Fruit fly (Drosophila melanogaster) whole organism, adult: ENCODE data around the gene Sfxn1-3.
A peak's percentile ranks its signal among the peaks of the same experiment; 100 is the strongest.

ENCODE experiments used
- CG11617 ChIP-seq: fragments of 200-800 bp; sonication (Bioruptor generic); optimal IDR thresholded peaks from 2 replicates; lab custom pipeline; 2017; ENCODE audit warnings: mild to moderate bottlenecking, missing biosample characterization, missing genetic modification reagents, missing genetic modification characterization
- CG12768 ChIP-seq: fragments of 200-800 bp; sonication (Bioruptor generic); optimal IDR thresholded peaks from 2 replicates; lab custom pipeline; 2017; ENCODE audit warnings: missing biosample characterization, missing genetic modification characterization, mild to moderate bottlenecking, moderate library complexity, missing genetic modification reagents
- CG14711 ChIP-seq: fragments of 200-800 bp; sonication (Bioruptor generic); optimal IDR thresholded peaks from 2 replicates; lab custom pipeline; 2018; ENCODE audit warnings: missing biosample characterization, mild to moderate bottlenecking, missing genetic modification characterization, moderate library complexity
- CG1620 ChIP-seq: fragments of 200-800 bp; sonication (Bioruptor generic); optimal IDR thresholded peaks from 2 replicates; lab custom pipeline; 2016; ENCODE audit warnings: missing biosample characterization, missing genetic modification characterization
- CG33017 ChIP-seq: fragments of 200-800 bp; sonication (Bioruptor generic); optimal IDR thresholded peaks from 2 replicates; lab custom pipeline; 2018; ENCODE audit warnings: missing biosample characterization, mild to moderate bottlenecking, missing genetic modification characterization, moderate library complexity
- CG5204 ChIP-seq: fragments of 200-800 bp; sonication (Bioruptor generic); optimal IDR thresholded peaks from 2 replicates; lab custom pipeline; 2016; ENCODE audit warnings: missing biosample characterization, missing genetic modification characterization
- CG7045 ChIP-seq: fragments of 200-800 bp; sonication (Bioruptor generic); optimal IDR thresholded peaks from 2 replicates; lab custom pipeline; 2017; ENCODE audit warnings: missing biosample characterization, mild to moderate bottlenecking, missing genetic modification characterization
- CG7101 ChIP-seq: fragments of 200-800 bp; sonication (Bioruptor generic); optimal IDR thresholded peaks from 2 replicates; lab custom pipeline; 2018; ENCODE audit warnings: missing biosample characterization, mild to moderate bottlenecking, missing genetic modification characterization, moderate library complexity
- Clk ChIP-seq: fragments of 200-800 bp; sonication (Bioruptor generic); optimal IDR thresholded peaks from 2 replicates; lab custom pipeline; 2017; ENCODE audit warnings: missing biosample characterization, missing genetic modification characterization
- Crg-1 ChIP-seq: fragments of 200-800 bp; sonication (Bioruptor generic); optimal IDR thresholded peaks from 2 replicates; lab custom pipeline; 2016; ENCODE audit warnings: missing biosample characterization, missing genetic modification characterization
- Hr96 ChIP-seq: fragments of 200-800 bp; sonication (Bioruptor generic); optimal IDR thresholded peaks from 2 replicates; lab custom pipeline; 2016; ENCODE audit warnings: missing biosample characterization, missing genetic modification characterization
- Mnt ChIP-seq: fragments of 200-800 bp; sonication (Bioruptor generic); optimal IDR thresholded peaks from 2 replicates; lab custom pipeline; 2016; ENCODE audit warnings: missing biosample characterization, mild to moderate bottlenecking, missing genetic modification characterization
- bab1 ChIP-seq: fragments of 200-800 bp; sonication (Bioruptor generic); optimal IDR thresholded peaks from 3 replicates; lab custom pipeline; 2019; ENCODE audit warnings: missing biosample characterization, mild to moderate bottlenecking, missing genetic modification characterization, moderate library complexity
- cic ChIP-seq: fragments of 200-800 bp; sonication (Bioruptor generic); optimal IDR thresholded peaks from 2 replicates; lab custom pipeline; 2017; ENCODE audit warnings: missing biosample characterization, mild to moderate bottlenecking, missing genetic modification characterization, moderate library complexity
- cnc ChIP-seq, 2 experiments: fragments of >200 bp; optimal IDR thresholded peaks; 2 replicates each; lab custom pipeline; 2017
- kay ChIP-seq: fragments of 200-800 bp; sonication (Bioruptor generic); peaks from one replicate; lab custom pipeline; 2016; ENCODE audit warnings: missing biosample characterization, missing genetic modification characterization, borderline replicate concordance
- ovo ChIP-seq: fragments of 200-800 bp; sonication (Bioruptor generic); optimal IDR thresholded peaks from 2 replicates; lab custom pipeline; 2016; ENCODE audit warnings: missing biosample characterization, missing genetic modification characterization
- pad ChIP-seq: fragments of 200-800 bp; sonication (Bioruptor generic); optimal IDR thresholded peaks from 3 replicates; lab custom pipeline; 2017; ENCODE audit warnings: missing biosample characterization, missing genetic modification characterization, mild to moderate bottlenecking, moderate library complexity, missing genetic modification reagents
- tj ChIP-seq: fragments of 200-800 bp; sonication (Bioruptor generic); optimal IDR thresholded peaks from 3 replicates; lab custom pipeline; 2017; ENCODE audit warnings: missing biosample characterization, mild to moderate bottlenecking, missing genetic modification characterization, moderate library complexity
- toe ChIP-seq: fragments of 200-800 bp; sonication (Bioruptor generic); optimal IDR thresholded peaks from 2 replicates; lab custom pipeline; 2016; ENCODE audit warnings: missing biosample characterization, missing genetic modification characterization

Sfxn1-3 gene

DNA sequence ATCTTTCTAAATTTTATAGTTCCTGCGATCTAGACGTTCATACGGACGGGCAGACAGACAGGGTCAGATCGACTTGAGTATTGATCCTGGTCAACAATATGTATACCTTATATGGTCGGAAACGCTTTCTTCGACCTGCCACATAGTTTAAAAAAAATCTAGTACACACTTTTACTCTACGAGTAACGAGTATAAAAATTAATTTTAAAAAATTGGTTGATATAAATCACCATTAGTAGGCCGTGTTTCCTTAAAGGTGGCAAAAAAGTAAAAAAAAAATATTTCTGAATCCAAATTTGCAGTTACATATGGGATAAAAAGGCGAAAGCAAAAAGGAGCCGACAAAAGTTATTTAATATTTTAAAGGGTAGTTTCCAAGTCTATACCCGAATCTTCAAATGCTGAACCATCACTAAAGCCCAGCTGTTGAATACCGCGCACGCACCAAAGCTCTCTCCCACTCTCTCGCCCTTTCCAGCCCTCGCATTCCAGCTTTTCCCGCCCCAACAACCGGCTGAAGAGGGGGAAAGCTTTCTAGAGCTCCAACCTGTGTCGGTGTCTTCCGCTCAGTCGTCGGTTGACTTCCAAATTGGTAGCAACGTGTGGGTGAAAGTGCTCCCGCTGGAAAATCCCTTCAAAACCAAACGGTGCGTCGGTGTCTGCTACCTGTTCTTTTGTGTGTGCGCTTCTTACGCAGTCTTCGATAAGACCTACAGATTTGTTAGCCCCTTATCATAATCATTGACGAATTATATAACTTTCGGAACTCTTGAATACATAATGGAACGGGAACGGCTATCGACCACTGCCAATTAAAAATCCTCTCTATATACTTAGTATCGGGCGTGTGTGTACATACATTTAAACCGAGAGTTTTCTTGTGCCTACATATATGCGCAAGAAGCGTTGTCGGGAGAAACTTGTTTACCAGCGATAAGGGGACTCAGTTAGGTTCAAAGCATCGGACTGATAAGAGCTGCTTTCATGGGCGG is at the start of gene Sfxn1-3:
TSS of gene Sfxn1-3 (plus strand) at position 238 of the 992 bp plus-strand sequence.
- TF ChIP-seq CG5204 (GFP tag; lab: Kevin White, UChicago): no peak
- TF ChIP-seq CG12768 (GFP tag; lab: Kevin White, UChicago): peak; percentile 95
- TF ChIP-seq Hr96 (GFP tag; lab: Kevin White, UChicago): peak; percentile 63
- TF ChIP-seq CG1620: no peak
- TF ChIP-seq CG11617: peak; percentile 55
- peak; percentile 36 for TF ChIP-seq CG14711 (tag; lab: Kevin White, UChicago)
- TF ChIP-seq Mnt: peak; percentile 92
- TF ChIP-seq Clk (GFP tag; lab: Kevin White, UChicago): no peak
- peak; percentile 73 for TF ChIP-seq ovo (GFP tag; lab: Kevin White, UChicago)
- peak; percentile 95 for TF ChIP-seq cic (GFP tag; lab: Kevin White, UChicago)
- peak; percentile 29 for TF ChIP-seq tj (GFP tag; lab: Kevin White, UChicago)
- peak; percentile 71 for TF ChIP-seq CG7101 (tag; lab: Kevin White, UChicago)
- TF ChIP-seq bab1: peak; percentile 78
- TF ChIP-seq toe (GFP tag; lab: Kevin White, UChicago): no peak
- peak; percentile 89 for TF ChIP-seq kay (GFP tag; lab: Kevin White, UChicago)
- peak; percentile 96 for TF ChIP-seq pad (GFP tag; lab: Kevin White, UChicago)
- TF ChIP-seq cnc (optimal IDR thresholded peaks at IDR 0.05; lab: Kevin White, UChicago): no peak
- peak; percentile 55 for TF ChIP-seq CG33017 (tag; lab: Kevin White, UChicago)
- peak; percentile 79 for TF ChIP-seq Crg-1 (GFP tag; lab: Kevin White, UChicago)
- TF ChIP-seq CG7045 (GFP tag; lab: Kevin White, UChicago): peak; percentile 27

DNA sequence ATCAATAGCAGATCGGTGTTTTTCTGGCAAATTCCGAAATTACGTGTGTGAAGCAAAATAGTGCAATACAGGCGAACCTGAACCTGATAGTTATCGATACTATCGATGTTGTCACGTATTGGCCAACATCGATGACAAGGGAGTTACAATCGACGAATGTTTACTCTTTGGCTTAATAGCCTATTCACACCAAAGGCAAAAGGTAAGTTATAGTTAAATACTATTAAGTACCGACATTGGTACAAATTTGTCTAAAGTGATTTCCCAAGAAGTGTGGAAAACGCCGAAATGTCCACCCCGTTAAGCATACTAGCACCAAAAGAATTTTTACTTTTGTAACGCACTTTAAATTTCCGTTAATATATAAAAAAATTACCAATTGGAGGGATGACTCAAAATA is 44.4 kb upstream of the Sfxn1-3 start, which contains the start of gene CG9776:
TSS of gene CG9776 (minus strand) at position 108 of the 400 bp plus-strand sequence.
- TF ChIP-seq CG33017 (tag; lab: Kevin White, UChicago): no peak
- TF ChIP-seq bab1: peak; percentile 61
- TF ChIP-seq Hr96 (GFP tag; lab: Kevin White, UChicago): peak; percentile 47
- peak; percentile 48 for TF ChIP-seq CG1620
- TF ChIP-seq CG11617: peak; percentile 28
- no peak for TF ChIP-seq kay (GFP tag; lab: Kevin White, UChicago)
- peak; percentile 11 for TF ChIP-seq CG12768 (GFP tag; lab: Kevin White, UChicago)
- peak; percentile 23 for TF ChIP-seq CG7045 (GFP tag; lab: Kevin White, UChicago)
- TF ChIP-seq Mnt: peak; percentile 43
- peak; percentile 59 for TF ChIP-seq toe (GFP tag; lab: Kevin White, UChicago)
- TF ChIP-seq Clk (GFP tag; lab: Kevin White, UChicago): peak; percentile 6
- TF ChIP-seq cnc (optimal IDR thresholded peaks at IDR 0.05; lab: Kevin White, UChicago): no peak
- no peak for TF ChIP-seq ovo (GFP tag; lab: Kevin White, UChicago)
- TF ChIP-seq CG7101 (tag; lab: Kevin White, UChicago): peak; percentile 55
- peak; percentile 53 for TF ChIP-seq tj (GFP tag; lab: Kevin White, UChicago)
- TF ChIP-seq Crg-1 (GFP tag; lab: Kevin White, UChicago): peak; percentile 50

DNA sequence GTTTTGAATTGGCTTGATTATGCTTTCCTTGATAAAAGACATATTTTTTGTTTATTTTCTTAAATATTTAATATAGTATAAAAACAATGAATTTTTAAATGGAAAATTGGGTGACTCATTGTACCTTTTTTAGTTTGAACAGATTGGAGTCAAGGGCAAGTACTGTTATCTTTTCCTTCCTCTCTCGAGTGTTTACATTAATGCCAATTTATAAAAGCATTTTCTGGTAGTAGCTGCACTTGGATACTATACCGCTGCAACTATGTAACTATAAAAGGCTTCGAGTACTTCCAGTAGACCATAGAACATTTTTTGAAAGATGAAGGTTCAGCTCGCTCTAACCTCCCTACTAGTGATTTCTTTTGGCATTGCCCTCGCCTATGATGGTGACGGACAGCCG is 43.6 kb upstream of the Sfxn1-3 start, which contains the start of gene CG14645:
TSS of gene CG14645 (plus strand) at position 301 of the 400 bp plus-strand sequence.
- TF ChIP-seq CG33017 (tag; lab: Kevin White, UChicago) (no peak), CG7101 (tag; lab: Kevin White, UChicago) (no peak), cnc (optimal IDR thresholded peaks at IDR 0.05; lab: Kevin White, UChicago) (no peak), tj (GFP tag; lab: Kevin White, UChicago) (no peak)

DNA sequence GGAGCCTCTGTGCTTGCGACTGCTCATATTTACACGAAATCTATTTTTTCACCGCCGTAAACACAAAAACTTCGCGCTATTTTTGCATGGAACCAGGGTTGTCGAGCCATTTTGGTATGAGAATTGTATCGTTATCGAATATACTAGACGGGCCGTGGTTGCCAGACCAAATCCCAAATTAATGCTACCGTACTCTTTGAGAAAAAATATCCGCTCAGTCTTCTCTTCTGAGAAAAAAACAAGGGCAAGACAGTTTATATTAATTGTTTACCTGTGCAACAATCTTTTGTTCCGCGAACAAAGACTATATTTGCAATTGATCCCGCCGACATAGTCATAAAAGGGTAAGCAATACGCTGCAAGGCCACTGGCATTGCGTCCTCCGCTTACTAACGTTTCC is 40.8 kb upstream of the Sfxn1-3 start, which contains the start of the genes Skp2 and CG1103:
TSS of gene Skp2 (minus strand) at position 95 of the 400 bp plus-strand sequence.
TSS of gene CG1103 (plus strand) at position 176 of the 400 bp plus-strand sequence.
- TF ChIP-seq cic (GFP tag; lab: Kevin White, UChicago) (no peak), CG1620 (no peak), CG11617 (no peak), Hr96 (GFP tag; lab: Kevin White, UChicago) (no peak), ovo (GFP tag; lab: Kevin White, UChicago) (no peak), bab1 (peak; percentile 62), CG33017 (tag; lab: Kevin White, UChicago) (no peak), CG7045 (GFP tag; lab: Kevin White, UChicago) (no peak), tj (GFP tag; lab: Kevin White, UChicago) (peak; percentile 49), CG14711 (tag; lab: Kevin White, UChicago) (peak; percentile 96)

DNA sequence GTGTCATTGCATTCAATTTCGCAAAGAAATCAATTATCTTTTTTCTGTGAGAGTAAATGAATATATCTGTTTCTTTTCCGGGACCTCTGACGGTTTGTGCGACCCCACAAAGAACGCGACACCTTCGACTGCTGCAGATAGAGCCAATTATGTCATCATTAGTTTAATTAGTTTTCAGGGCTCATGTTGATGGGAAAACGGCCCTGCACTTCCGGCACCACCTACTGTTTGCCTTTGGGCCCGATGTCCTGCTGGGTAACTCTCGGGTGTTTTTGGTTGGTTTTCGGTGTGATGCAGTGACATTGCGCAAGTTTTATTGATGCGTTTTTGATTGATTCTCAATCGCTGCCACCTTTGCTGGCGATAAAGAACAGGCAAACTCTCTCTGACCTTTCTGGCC is 38.2 kb upstream of the Sfxn1-3 start:
- TF ChIP-seq CG7045 (GFP tag; lab: Kevin White, UChicago) (no peak), CG12768 (GFP tag; lab: Kevin White, UChicago) (no peak), pad (GFP tag; lab: Kevin White, UChicago) (no peak), CG14711 (tag; lab: Kevin White, UChicago) (no peak), kay (GFP tag; lab: Kevin White, UChicago) (no peak), bab1 (no peak), Clk (GFP tag; lab: Kevin White, UChicago) (no peak), ovo (GFP tag; lab: Kevin White, UChicago) (no peak), cic (GFP tag; lab: Kevin White, UChicago) (no peak), cnc (optimal IDR thresholded peaks at IDR 0.05; lab: Kevin White, UChicago) (no peak), toe (GFP tag; lab: Kevin White, UChicago) (no peak), CG1620 (no peak)
